Fruit fly (Drosophila melanogaster) whole organism, embryonic: ENCODE results near the gene Ets98B.
A peak's percentile ranks its signal among the peaks of the same experiment; 100 is the strongest.

ENCODE experiments used
- Ada2b ChIP-seq: fragments of 200-800 bp; sonication (Bioruptor generic); IDR thresholded peaks from 2 replicates; pipeline ENCODE4 v1.3.6; 2022; ENCODE audit warnings: missing biosample characterization, missing genetic modification characterization
- BEAF-32 ChIP-seq: fragments of 200-800 bp; sonication (Bioruptor generic); optimal IDR thresholded peaks from 3 replicates; lab custom pipeline; 2017; ENCODE audit warnings: missing biosample characterization, missing genetic modification characterization, mild to moderate bottlenecking, moderate library complexity, missing genetic modification reagents
- CG10431 ChIP-seq: fragments of 200-800 bp; sonication (Bioruptor generic); optimal IDR thresholded peaks from 3 replicates; lab custom pipeline; 2018; ENCODE audit warnings: missing biosample characterization, mild to moderate bottlenecking, missing genetic modification characterization
- CG11696 ChIP-seq: fragments of 200-800 bp; sonication (Bioruptor generic); IDR thresholded peaks from 2 replicates; pipeline ENCODE4 v1.3.6; 2022; ENCODE audit warnings: missing biosample characterization, missing genetic modification characterization
- CG12391 ChIP-seq: fragments of 200-800 bp; sonication (Bioruptor generic); optimal IDR thresholded peaks from 3 replicates; lab custom pipeline; 2018; ENCODE audit warnings: missing biosample characterization, mild to moderate bottlenecking, missing genetic modification characterization, moderate library complexity
- CG12769 ChIP-seq: fragments of 200-800 bp; sonication (Bioruptor generic); optimal IDR thresholded peaks from 2 replicates; lab custom pipeline; 2019; ENCODE audit warnings: missing biosample characterization, mild to moderate bottlenecking, missing genetic modification characterization, moderate library complexity
- CG14050 ChIP-seq: fragments of 200-800 bp; sonication (Bioruptor generic); IDR thresholded peaks from 3 replicates; pipeline ENCODE4 v1.3.6; 2022; ENCODE audit warnings: missing biosample characterization, missing genetic modification characterization
- CG14667 ChIP-seq: fragments of 200-800 bp; sonication (Bioruptor generic); IDR thresholded peaks from 2 replicates; pipeline ENCODE4 v1.3.6; 2022; ENCODE audit warnings: missing biosample characterization, missing genetic modification characterization
- CG15601 ChIP-seq: fragments of 200-800 bp; sonication (Bioruptor generic); optimal IDR thresholded peaks from 3 replicates; lab custom pipeline; 2019; ENCODE audit warnings: missing biosample characterization, mild to moderate bottlenecking, missing genetic modification characterization, moderate library complexity
- CG1603 ChIP-seq: fragments of 200-800 bp; sonication (Bioruptor generic); optimal IDR thresholded peaks from 2 replicates; lab custom pipeline; 2019; ENCODE audit warnings: missing biosample characterization, mild to moderate bottlenecking, missing genetic modification characterization, moderate library complexity
- CG16779 ChIP-seq: fragments of 200-800 bp; sonication (Bioruptor generic); IDR thresholded peaks from 2 replicates; pipeline ENCODE4 v1.3.6; 2022; ENCODE audit warnings: missing biosample characterization, missing genetic modification characterization
- CG16815 ChIP-seq: fragments of 200-800 bp; sonication (Bioruptor generic); optimal IDR thresholded peaks from 3 replicates; lab custom pipeline; 2017; ENCODE audit warnings: missing biosample characterization, mild to moderate bottlenecking, missing genetic modification characterization
- CG1792 ChIP-seq: fragments of 200-800 bp; sonication (Bioruptor generic); optimal IDR thresholded peaks from 2 replicates; lab custom pipeline; 2016; ENCODE audit warnings: missing biosample characterization, missing genetic modification characterization
- CG1832 ChIP-seq: fragments of 200-800 bp; sonication (Bioruptor generic); optimal IDR thresholded peaks from 2 replicates; lab custom pipeline; 2017; ENCODE audit warnings: missing biosample characterization, mild to moderate bottlenecking, missing genetic modification characterization, inconsistent platforms
- CG18619 ChIP-seq: fragments of 200-800 bp; sonication (Bioruptor generic); optimal IDR thresholded peaks from 3 replicates; lab custom pipeline; 2017; ENCODE audit warnings: missing biosample characterization, mild to moderate bottlenecking, missing genetic modification characterization
- CG31388 ChIP-seq: fragments of 200-800 bp; sonication (Bioruptor generic); optimal IDR thresholded peaks from 2 replicates; lab custom pipeline; 2016; ENCODE audit warnings: missing biosample characterization, missing genetic modification characterization
- CG3726 ChIP-seq: fragments of 200-800 bp; sonication (Bioruptor generic); IDR thresholded peaks from 3 replicates; pipeline ENCODE4, ENCODE4 v1.3.6; 2022; ENCODE audit warnings: missing biosample characterization, missing genetic modification characterization
- CG3995 ChIP-seq: fragments of 200-800 bp; sonication (Bioruptor generic); optimal IDR thresholded peaks from 3 replicates; lab custom pipeline; 2016; ENCODE audit warnings: missing biosample characterization, missing genetic modification characterization
- CG4282 ChIP-seq: fragments of 200-800 bp; sonication (Bioruptor generic); optimal IDR thresholded peaks from 2 replicates; lab custom pipeline; 2016; ENCODE audit warnings: missing biosample characterization, missing genetic modification characterization
- CG7556 ChIP-seq: fragments of 200-800 bp; sonication (Bioruptor generic); optimal IDR thresholded peaks from 2 replicates; lab custom pipeline; 2017; ENCODE audit warnings: missing biosample characterization, mild to moderate bottlenecking, missing genetic modification characterization
- CG8281 ChIP-seq: fragments of 200-800 bp; sonication (Bioruptor generic); optimal IDR thresholded peaks from 2 replicates; lab custom pipeline; 2018; ENCODE audit warnings: missing biosample characterization, mild to moderate bottlenecking, missing genetic modification characterization, moderate library complexity
- CG8290 ChIP-seq, 3 experiments: fragments of 200-800 bp; sonication (Bioruptor generic); optimal IDR thresholded peaks; 2 replicates each; lab custom pipeline; 2016 to 2019; ENCODE audit warnings: missing biosample characterization in 3 of 3, missing genetic modification characterization in 3 of 3, mild to moderate bottlenecking in 2 of 3, moderate library complexity in 1 of 3
- CG8359 ChIP-seq: fragments of 200-800 bp; sonication (Bioruptor generic); optimal IDR thresholded peaks from 2 replicates; lab custom pipeline; 2017; ENCODE audit warnings: missing biosample characterization, mild to moderate bottlenecking, missing genetic modification characterization, borderline replicate concordance
- CG8478 ChIP-seq: fragments of >200 bp; optimal IDR thresholded peaks from 2 replicates; lab custom pipeline; 2018
- CG9727 ChIP-seq: fragments of 200-800 bp; sonication (Bioruptor generic); optimal IDR thresholded peaks from 3 replicates; lab custom pipeline; 2017; ENCODE audit warnings: missing biosample characterization, mild to moderate bottlenecking, missing genetic modification characterization
- CHES-1-like ChIP-seq: fragments of 200-800 bp; sonication (Bioruptor generic); optimal IDR thresholded peaks from 2 replicates; lab custom pipeline; 2016; ENCODE audit warnings: missing biosample characterization, missing genetic modification characterization
- Drgx ChIP-seq: fragments of 200-800 bp; sonication (Bioruptor generic); IDR thresholded peaks from 2 replicates; pipeline ENCODE4 v1.3.6; 2022; ENCODE audit warnings: missing biosample characterization, missing genetic modification characterization
- Hr51 ChIP-seq, 2 experiments: fragments of 200-800 bp; sonication (Bioruptor generic); optimal IDR thresholded peaks; 2 replicates in 1 of 2; 3 replicates in 1 of 2; lab custom pipeline; 2016 to 2018; ENCODE audit warnings: missing biosample characterization in 2 of 2, missing genetic modification characterization in 2 of 2, mild to moderate bottlenecking in 1 of 2, moderate library complexity in 1 of 2
- Jarid2 ChIP-seq: fragments of 200-800 bp; sonication (Bioruptor generic); optimal IDR thresholded peaks from 3 replicates; lab custom pipeline; 2017; ENCODE audit warnings: mild to moderate bottlenecking, missing biosample characterization, missing genetic modification reagents, missing genetic modification characterization
- Lim3 ChIP-seq: fragments of 200-800 bp; sonication (Bioruptor generic); IDR thresholded peaks from 2 replicates; pipeline ENCODE4 v1.3.6; 2022; ENCODE audit warnings: missing biosample characterization, missing genetic modification characterization
- Med ChIP-seq: fragments of 200-800 bp; sonication (Bioruptor generic); peaks from one replicate; lab custom pipeline; 2016; ENCODE audit warnings: missing biosample characterization, missing genetic modification characterization, mild to moderate bottlenecking, inconsistent platforms, moderate library complexity
- Meics ChIP-seq: fragments of 200-800 bp; sonication (Bioruptor generic); optimal IDR thresholded peaks from 2 replicates; lab custom pipeline; 2017; ENCODE audit warnings: missing biosample characterization, mild to moderate bottlenecking, missing genetic modification characterization
- Myb ChIP-seq: fragments of 200-800 bp; sonication (Bioruptor generic); optimal IDR thresholded peaks from 2 replicates; lab custom pipeline; 2016; ENCODE audit warnings: missing biosample characterization, missing genetic modification characterization
- NFAT ChIP-seq: fragments of 200-800 bp; sonication (Bioruptor generic); IDR thresholded peaks from 2 replicates; pipeline ENCODE4 v1.3.6; 2022; ENCODE audit warnings: missing biosample characterization, missing genetic modification characterization
- PHDP ChIP-seq: fragments of 200-800 bp; sonication (Bioruptor generic); optimal IDR thresholded peaks from 3 replicates; lab custom pipeline; 2018; ENCODE audit warnings: missing biosample characterization, mild to moderate bottlenecking, missing genetic modification characterization, moderate library complexity
- Trl ChIP-seq, 3 experiments: fragments of >200 bp in 2 of 3; fragments of 200-800 bp in 1 of 3; sonication (Bioruptor generic) in 1 of 3; optimal IDR thresholded peaks; 2 replicates in 1 of 3; 3 replicates in 2 of 3; lab custom pipeline; 2016 to 2017; ENCODE audit warnings: missing biosample characterization in 1 of 3, missing genetic modification characterization in 1 of 3
- ase ChIP-seq: fragments of 200-800 bp; sonication (Bioruptor generic); IDR thresholded peaks from 3 replicates; pipeline ENCODE4 v1.3.6; 2022; ENCODE audit warnings: missing biosample characterization, missing genetic modification characterization
- chinmo ChIP-seq: fragments of 200-800 bp; sonication (Bioruptor generic); IDR thresholded peaks from 4 replicates; pipeline ENCODE4 v1.3.6; 2022; ENCODE audit warnings: missing biosample characterization, missing genetic modification characterization; ENCODE audit not compliant: partially characterized antibody
- dmrt11E ChIP-seq: fragments of 200-800 bp; sonication (Bioruptor generic); optimal IDR thresholded peaks from 3 replicates; lab custom pipeline; 2018; ENCODE audit warnings: missing biosample characterization, mild to moderate bottlenecking, missing genetic modification characterization, moderate library complexity
- fru ChIP-seq: fragments of >200 bp; optimal IDR thresholded peaks from 2 replicates; lab custom pipeline; 2017
- gem ChIP-seq: fragments of 200-800 bp; sonication (Bioruptor generic); optimal IDR thresholded peaks from 2 replicates; lab custom pipeline; 2019; ENCODE audit warnings: missing biosample characterization, mild to moderate bottlenecking, missing genetic modification characterization, moderate library complexity
- grn ChIP-seq: fragments of 200-800 bp; sonication (Bioruptor generic); optimal IDR thresholded peaks from 3 replicates; lab custom pipeline; 2017; ENCODE audit warnings: missing biosample characterization, missing genetic modification characterization
- hbn ChIP-seq: fragments of 200-800 bp; sonication (Bioruptor generic); IDR thresholded peaks from 2 replicates; pipeline ENCODE4 v1.3.6; 2022; ENCODE audit warnings: missing biosample characterization, missing genetic modification characterization; ENCODE audit not compliant: partially characterized antibody
- ind ChIP-seq: fragments of 200-800 bp; sonication (Bioruptor generic); optimal IDR thresholded peaks from 3 replicates; lab custom pipeline; 2016; ENCODE audit warnings: missing biosample characterization, missing genetic modification characterization
- mam ChIP-seq: fragments of 200-800 bp; sonication (Bioruptor generic); optimal IDR thresholded peaks from 3 replicates; lab custom pipeline; 2016; ENCODE audit warnings: missing biosample characterization, missing genetic modification characterization
- oc ChIP-seq: fragments of 200-800 bp; sonication (Bioruptor generic); optimal IDR thresholded peaks from 2 replicates; lab custom pipeline; 2018; ENCODE audit warnings: missing biosample characterization, mild to moderate bottlenecking, missing genetic modification characterization, moderate library complexity
- pum ChIP-seq: fragments of 200-800 bp; sonication (Bioruptor generic); optimal IDR thresholded peaks from 2 replicates; lab custom pipeline; 2016; ENCODE audit warnings: missing biosample characterization, missing genetic modification characterization
- slbo ChIP-seq: fragments of 200-800 bp; sonication (Bioruptor generic); IDR thresholded peaks from 2 replicates; pipeline ENCODE4 v1.3.6; 2022; ENCODE audit warnings: missing biosample characterization, missing genetic modification characterization
- tll ChIP-seq, 2 experiments: fragments of 200-800 bp in 1 of 2; fragments of >200 bp in 1 of 2; sonication (Bioruptor generic) in 1 of 2; optimal IDR thresholded peaks; 2 replicates each; lab custom pipeline; 2017 to 2019; ENCODE audit warnings: missing biosample characterization in 2 of 2, missing genetic modification characterization in 2 of 2, mild to moderate bottlenecking in 1 of 2, moderate library complexity in 1 of 2
- ttk ChIP-seq: fragments of 200-800 bp; sonication (Bioruptor generic); IDR thresholded peaks from 2 replicates; pipeline ENCODE4 v2.1.2; 2022; ENCODE audit warnings: missing biosample characterization, missing genetic modification characterization
- vfl ChIP-seq: fragments of 200-800 bp; sonication (Bioruptor generic); optimal IDR thresholded peaks from 2 replicates; lab custom pipeline; 2016; ENCODE audit warnings: missing biosample characterization, missing genetic modification characterization

Ets98B gene

DNA sequence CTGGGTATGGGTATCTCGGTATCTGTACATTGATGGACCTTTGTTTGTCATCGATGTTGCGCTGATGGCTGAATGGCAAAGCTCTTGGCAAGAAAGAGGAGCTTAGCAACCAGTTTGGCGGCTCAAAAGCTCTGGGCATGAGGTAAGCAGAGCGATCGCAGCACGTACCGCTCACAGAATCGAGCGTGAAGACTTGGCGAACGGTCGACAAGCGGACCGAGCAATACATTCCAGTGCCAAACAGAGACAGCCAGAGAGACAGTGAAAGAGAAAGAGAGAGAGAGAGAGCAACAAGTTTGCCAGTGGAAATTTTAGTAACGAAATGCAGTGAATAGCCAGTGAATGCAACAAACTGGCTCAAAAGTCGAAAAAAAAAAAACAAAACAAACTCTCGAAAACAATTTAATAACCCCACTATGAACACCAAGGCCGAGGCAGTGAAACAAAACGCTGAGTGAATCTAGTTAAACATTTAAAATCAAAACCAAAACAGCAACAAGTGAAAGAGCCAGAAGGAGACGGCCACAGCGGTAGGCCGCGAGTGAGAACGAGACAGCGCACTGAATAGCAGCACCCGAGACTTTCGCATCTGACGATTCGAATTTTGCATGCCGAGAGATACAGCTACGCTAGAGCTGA, at the start of gene Ets98B:
Gene Ets98B (plus strand): TSS at position 172 of the 639 bp plus-strand sequence.
- no peak for TF ChIP-seq CG8359
- peak; percentile 17 for TF ChIP-seq CG12769
- TF ChIP-seq NFAT, result 0 out of 2 replicates have a peak, but pooled peaks have one; percentile 32
- peak; percentile 66 for TF ChIP-seq CG8478 (lab: Kevin White, UChicago)
- 0 out of 3 replicates have a peak, but pooled peaks have one; percentile 20 for TF ChIP-seq ase
- TF ChIP-seq CHES-1-like (GFP tag; lab: Kevin White, UChicago), result no peak
- TF ChIP-seq chinmo, result peak; percentile 70; the same call in 1 of the 4 replicates
- no peak for TF ChIP-seq Lim3 (GFP tag; lab: Robert Waterston, UW)
- peak; percentile 59 for TF ChIP-seq Meics
- no peak for TF ChIP-seq CG18619 (GFP tag; lab: Kevin White, UChicago)
- 0 out of 2 replicates have a peak, but pooled peaks have one; percentile 18 for TF ChIP-seq Drgx (GFP tag; lab: Robert Waterston, UW)
- no peak for TF ChIP-seq CG31388 (GFP tag; lab: Kevin White, UChicago)
- no peak for TF ChIP-seq Ada2b (GFP tag; lab: Robert Waterston, UW)
- TF ChIP-seq mam, result no peak
- TF ChIP-seq CG14667 (GFP tag; lab: Robert Waterston, UW), result no peak
- no peak for TF ChIP-seq CG1603 (tag; lab: Kevin White, UChicago)
- no peak for TF ChIP-seq pum (GFP tag; lab: Kevin White, UChicago)
- TF ChIP-seq fru (lab: Kevin White, UChicago), result no peak
- TF ChIP-seq ttk (GFP tag; lab: Robert Waterston, UW), result peak; percentile 19; the same call in 1 of the 2 replicates
- TF ChIP-seq Med (GFP tag; lab: Kevin White, UChicago), result peak; percentile 7
- TF ChIP-seq CG12391, result no peak
- peak; percentile 52 for TF ChIP-seq oc
- TF ChIP-seq CG11696 (GFP tag; lab: Robert Waterston, UW), result no peak
- TF ChIP-seq CG3726 (GFP tag; lab: Robert Waterston, UW), result 0 out of 3 replicates have a peak, but pooled peaks have one; percentile 27
- no peak for TF ChIP-seq CG8281 (tag; lab: Kevin White, UChicago)
- TF ChIP-seq BEAF-32 (GFP tag; lab: Kevin White, UChicago), result no peak
- TF ChIP-seq CG1832 (GFP tag; lab: Kevin White, UChicago), result peak; percentile 47
- TF ChIP-seq Trl (optimal IDR thresholded peaks at IDR 0.05; lab: Kevin White, UChicago), result peak; percentile 31 to 58
- TF ChIP-seq Trl (GFP tag; optimal IDR thresholded peaks at IDR 0.05; lab: Kevin White, UChicago), result no peak
- TF ChIP-seq Jarid2, result peak; percentile 18
- no peak for TF ChIP-seq tll (GFP tag; optimal IDR thresholded peaks at IDR 0.05; lab: Kevin White, UChicago)
- TF ChIP-seq CG15601 (tag; lab: Kevin White, UChicago), result no peak
- peak; percentile 17 for TF ChIP-seq grn (GFP tag; lab: Kevin White, UChicago)
- TF ChIP-seq CG4282 (GFP tag; lab: Kevin White, UChicago), result no peak
- TF ChIP-seq CG16779 (GFP tag; lab: Robert Waterston, UW), result no peak
- TF ChIP-seq CG1792 (GFP tag; lab: Kevin White, UChicago), result no peak
- no peak for TF ChIP-seq CG8290 (GFP tag; optimal IDR thresholded peaks at IDR 0.05; lab: Kevin White, UChicago)
- peak in 1 of 2 experiments; percentile 22 for TF ChIP-seq CG8290 (tag; optimal IDR thresholded peaks at IDR 0.05; lab: Kevin White, UChicago)
- TF ChIP-seq slbo, result 0 out of 2 replicates have a peak, but pooled peaks have one; percentile 5
- TF ChIP-seq vfl (GFP tag; lab: Kevin White, UChicago), result no peak

DNA sequence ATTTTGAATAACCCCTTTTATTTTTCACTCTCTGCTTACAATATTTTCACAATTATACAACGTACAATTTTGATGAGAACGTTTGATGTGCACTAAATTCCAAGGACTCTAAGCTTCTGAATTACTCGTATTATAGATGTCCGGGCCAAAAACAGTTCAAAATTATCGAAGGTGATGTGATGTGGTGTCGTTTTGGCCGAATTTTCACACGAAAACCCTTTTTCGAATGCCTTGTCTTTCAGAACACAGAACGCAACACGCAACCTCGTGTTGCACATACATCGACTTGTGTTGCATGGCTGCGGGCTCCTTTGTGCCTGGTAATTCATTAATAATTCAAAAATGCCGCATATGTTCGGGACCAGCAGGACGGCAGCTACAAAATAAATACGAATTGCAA, 48.3 kb upstream of the Ets98B start, which contains the start of gene CG31055:
Gene CG31055 (minus strand): TSS at position 101 of the 400 bp plus-strand sequence.
- no peak for TF ChIP-seq Hr51 (GFP tag; optimal IDR thresholded peaks at IDR 0.05; lab: Kevin White, UChicago)
- no peak for TF ChIP-seq CG9727
- no peak for TF ChIP-seq CG3995
- TF ChIP-seq CG10431 (GFP tag; lab: Kevin White, UChicago), result no peak
- no peak for TF ChIP-seq CG7556 (GFP tag; lab: Kevin White, UChicago)
- no peak for TF ChIP-seq CG14050 (GFP tag; lab: Robert Waterston, UW)
- TF ChIP-seq ind (GFP tag; lab: Kevin White, UChicago), result no peak
- no peak for TF ChIP-seq PHDP (tag; lab: Kevin White, UChicago)
- TF ChIP-seq dmrt11E (tag; lab: Kevin White, UChicago), result no peak
- no peak for TF ChIP-seq hbn (GFP tag; lab: Robert Waterston, UW)
- no peak for TF ChIP-seq CG16815 (GFP tag; lab: Kevin White, UChicago)
- TF ChIP-seq Myb, result no peak
- TF ChIP-seq gem (tag; lab: Kevin White, UChicago), result no peak
